Fruit fly (Drosophila melanogaster) whole organism, embryonic: ENCODE results near the gene wb.

ENCODE experiments used
- Abd-B ChIP-seq: fragments of 200-800 bp; sonication (Bioruptor generic); optimal IDR thresholded peaks from 2 replicates; lab custom pipeline; 2018; ENCODE audit warnings: missing biosample characterization, mild to moderate bottlenecking, missing genetic modification characterization, moderate library complexity
- Antp ChIP-seq: fragments of 200-800 bp; sonication (Bioruptor generic); optimal IDR thresholded peaks from 3 replicates; lab custom pipeline; 2016; ENCODE audit warnings: missing biosample characterization, missing genetic modification characterization
- CG10431 ChIP-seq: fragments of 200-800 bp; sonication (Bioruptor generic); optimal IDR thresholded peaks from 3 replicates; lab custom pipeline; 2018; ENCODE audit warnings: missing biosample characterization, mild to moderate bottlenecking, missing genetic modification characterization
- CG11247 ChIP-seq: fragments of 200-800 bp; sonication (Bioruptor generic); IDR thresholded peaks from 2 replicates; pipeline ENCODE4 v1.3.6; 2022; ENCODE audit warnings: missing biosample characterization, missing genetic modification characterization
- CG11398 ChIP-seq: fragments of 200-800 bp; sonication (Bioruptor generic); optimal IDR thresholded peaks from 2 replicates; lab custom pipeline; 2016; ENCODE audit warnings: missing biosample characterization, missing genetic modification characterization
- CG12219 ChIP-seq: fragments of 200-800 bp; sonication (Bioruptor generic); optimal IDR thresholded peaks from 3 replicates; lab custom pipeline; 2018; ENCODE audit warnings: missing biosample characterization, mild to moderate bottlenecking, missing genetic modification characterization
- CG13123 ChIP-seq: fragments of 200-800 bp; sonication (Bioruptor generic); optimal IDR thresholded peaks from 2 replicates; lab custom pipeline; 2016; ENCODE audit warnings: missing biosample characterization, missing genetic modification characterization
- CG13624 ChIP-seq: fragments of 200-800 bp; sonication (Bioruptor generic); optimal IDR thresholded peaks from 2 replicates; lab custom pipeline; 2016; ENCODE audit warnings: missing biosample characterization, missing genetic modification characterization
- CG14667 ChIP-seq: fragments of 200-800 bp; sonication (Bioruptor generic); IDR thresholded peaks from 2 replicates; pipeline ENCODE4 v1.3.6; 2022; ENCODE audit warnings: missing biosample characterization, missing genetic modification characterization
- CG15073 ChIP-seq: fragments of 200-800 bp; sonication (Bioruptor generic); optimal IDR thresholded peaks from 2 replicates; lab custom pipeline; 2016; ENCODE audit warnings: missing biosample characterization, missing genetic modification characterization
- CG17186 ChIP-seq: fragments of 200-800 bp; sonication (Bioruptor generic); optimal IDR thresholded peaks from 3 replicates; lab custom pipeline; 2017; ENCODE audit warnings: missing biosample characterization, missing genetic modification reagents, missing genetic modification characterization
- CG17328 ChIP-seq: fragments of 200-800 bp; sonication (Bioruptor generic); IDR thresholded peaks from 2 replicates; pipeline ENCODE4 v1.3.6; 2022; ENCODE audit warnings: missing biosample characterization, missing genetic modification characterization
- CG18764 ChIP-seq: fragments of 200-800 bp; sonication (Bioruptor generic); optimal IDR thresholded peaks from 3 replicates; lab custom pipeline; 2016; ENCODE audit warnings: missing biosample characterization, missing genetic modification characterization
- CG2889 ChIP-seq: fragments of 200-800 bp; sonication (Bioruptor generic); IDR thresholded peaks from 3 replicates; pipeline ENCODE4 v1.3.6; 2022; ENCODE audit warnings: missing biosample characterization, missing genetic modification characterization
- CG31365 ChIP-seq: fragments of 200-800 bp; sonication (Bioruptor generic); optimal IDR thresholded peaks from 2 replicates; lab custom pipeline; 2018; ENCODE audit warnings: missing biosample characterization, mild to moderate bottlenecking, missing genetic modification characterization
- CG3163 ChIP-seq: fragments of 200-800 bp; sonication (Bioruptor generic); optimal IDR thresholded peaks from 3 replicates; lab custom pipeline; 2016; ENCODE audit warnings: missing biosample characterization, missing genetic modification characterization
- CG3726 ChIP-seq: fragments of 200-800 bp; sonication (Bioruptor generic); IDR thresholded peaks from 3 replicates; pipeline ENCODE4, ENCODE4 v1.3.6; 2022; ENCODE audit warnings: missing biosample characterization, missing genetic modification characterization
- CG3995 ChIP-seq: fragments of 200-800 bp; sonication (Bioruptor generic); optimal IDR thresholded peaks from 3 replicates; lab custom pipeline; 2016; ENCODE audit warnings: missing biosample characterization, missing genetic modification characterization
- CG8765 ChIP-seq: fragments of 200-800 bp; sonication (Bioruptor generic); IDR thresholded peaks from 2 replicates; pipeline ENCODE4 v1.3.6; 2022; ENCODE audit warnings: missing biosample characterization, missing genetic modification characterization
- CG9727 ChIP-seq: fragments of 200-800 bp; sonication (Bioruptor generic); optimal IDR thresholded peaks from 3 replicates; lab custom pipeline; 2017; ENCODE audit warnings: missing biosample characterization, mild to moderate bottlenecking, missing genetic modification characterization
- CG9876 ChIP-seq: fragments of 200-800 bp; sonication (Bioruptor generic); optimal IDR thresholded peaks from 2 replicates; lab custom pipeline; 2016; ENCODE audit warnings: missing biosample characterization, missing genetic modification characterization
- CG9932 ChIP-seq: fragments of 200-800 bp; sonication (Bioruptor generic); IDR thresholded peaks from 2 replicates; pipeline ENCODE4 v1.3.6; 2022; ENCODE audit warnings: missing biosample characterization, missing genetic modification characterization
- CHES-1-like ChIP-seq: fragments of 200-800 bp; sonication (Bioruptor generic); optimal IDR thresholded peaks from 2 replicates; lab custom pipeline; 2016; ENCODE audit warnings: missing biosample characterization, missing genetic modification characterization
- Dbx ChIP-seq: fragments of 200-800 bp; sonication (Bioruptor generic); IDR thresholded peaks from 3 replicates; pipeline ENCODE4 v1.3.6; 2022; ENCODE audit warnings: missing biosample characterization, missing genetic modification characterization
- Doc2 ChIP-seq: fragments of 200-800 bp; sonication (Bioruptor generic); IDR thresholded peaks from 2 replicates; pipeline ENCODE4 v1.3.6; 2022; ENCODE audit warnings: missing biosample characterization, missing genetic modification characterization
- ERR ChIP-seq: fragments of 200-800 bp; sonication (Bioruptor generic); optimal IDR thresholded peaks from 2 replicates; lab custom pipeline; 2016; ENCODE audit warnings: missing biosample characterization, missing genetic modification characterization
- Hmx ChIP-seq: fragments of 200-800 bp; sonication (Bioruptor generic); optimal IDR thresholded peaks from 2 replicates; lab custom pipeline; 2016; ENCODE audit warnings: missing biosample characterization, missing genetic modification characterization
- Myb ChIP-seq: fragments of 200-800 bp; sonication (Bioruptor generic); optimal IDR thresholded peaks from 2 replicates; lab custom pipeline; 2016; ENCODE audit warnings: missing biosample characterization, missing genetic modification characterization
- NFAT ChIP-seq: fragments of 200-800 bp; sonication (Bioruptor generic); IDR thresholded peaks from 2 replicates; pipeline ENCODE4 v1.3.6; 2022; ENCODE audit warnings: missing biosample characterization, missing genetic modification characterization
- Opbp ChIP-seq: fragments of 200-800 bp; sonication (Bioruptor generic); IDR thresholded peaks from 3 replicates; pipeline ENCODE4 v1.3.6; 2022; ENCODE audit warnings: missing biosample characterization, missing genetic modification characterization; ENCODE audit not compliant: partially characterized antibody
- Sin3A ChIP-seq: fragments of >200 bp; optimal IDR thresholded peaks from 2 replicates; lab custom pipeline; 2018
- bab2 ChIP-seq: fragments of 200-800 bp; sonication (Bioruptor generic); optimal IDR thresholded peaks from 2 replicates; lab custom pipeline; 2016; ENCODE audit warnings: missing biosample characterization, missing genetic modification characterization
- bbx ChIP-seq: fragments of 200-800 bp; sonication (Bioruptor generic); IDR thresholded peaks from 2 replicates; pipeline ENCODE4 v1.3.6; 2022; ENCODE audit warnings: missing biosample characterization, missing genetic modification characterization; ENCODE audit not compliant: partially characterized antibody
- btn ChIP-seq: fragments of 200-800 bp; sonication (Bioruptor generic); optimal IDR thresholded peaks from 2 replicates; lab custom pipeline; 2016; ENCODE audit warnings: missing biosample characterization, missing genetic modification characterization
- crp ChIP-seq, 2 experiments: fragments of 200-800 bp; sonication (Bioruptor generic); optimal IDR thresholded peaks; 2 replicates in 1 of 2; 3 replicates in 1 of 2; lab custom pipeline; 2017; ENCODE audit warnings: missing biosample characterization in 2 of 2, missing genetic modification characterization in 2 of 2, mild to moderate bottlenecking in 1 of 2, moderate library complexity in 1 of 2
- da ChIP-seq: fragments of 200-800 bp; sonication (Bioruptor generic); optimal IDR thresholded peaks from 2 replicates; lab custom pipeline; 2016; ENCODE audit warnings: missing biosample characterization, missing genetic modification characterization
- ewg ChIP-seq: fragments of 200-800 bp; sonication (Bioruptor generic); optimal IDR thresholded peaks from 3 replicates; lab custom pipeline; 2017; ENCODE audit warnings: mild to moderate bottlenecking, missing biosample characterization, missing genetic modification reagents, missing genetic modification characterization
- fd102C ChIP-seq: fragments of 200-800 bp; sonication (Bioruptor generic); optimal IDR thresholded peaks from 2 replicates; lab custom pipeline; 2018; ENCODE audit warnings: missing biosample characterization, mild to moderate bottlenecking, missing genetic modification characterization, moderate library complexity
- fd3F ChIP-seq: fragments of 200-800 bp; sonication (Bioruptor generic); optimal IDR thresholded peaks from 2 replicates; lab custom pipeline; 2018; ENCODE audit warnings: missing biosample characterization, mild to moderate bottlenecking, missing genetic modification characterization, moderate library complexity
- her ChIP-seq: fragments of 200-800 bp; sonication (Bioruptor generic); optimal IDR thresholded peaks from 2 replicates; lab custom pipeline; 2016; ENCODE audit warnings: missing biosample characterization, missing genetic modification characterization
- jumu ChIP-seq: fragments of 200-800 bp; sonication (Bioruptor generic); optimal IDR thresholded peaks from 3 replicates; lab custom pipeline; 2016; ENCODE audit warnings: missing biosample characterization, missing genetic modification characterization
- kah ChIP-seq: fragments of 200-800 bp; sonication (Bioruptor generic); optimal IDR thresholded peaks from 2 replicates; lab custom pipeline; 2018; ENCODE audit warnings: missing biosample characterization, mild to moderate bottlenecking, missing genetic modification characterization
- ken ChIP-seq: fragments of 200-800 bp; sonication (Bioruptor generic); IDR thresholded peaks from 3 replicates; pipeline ENCODE4 v1.3.6; 2022; ENCODE audit warnings: missing biosample characterization, missing genetic modification characterization
- lab ChIP-seq: fragments of 200-800 bp; sonication (Bioruptor generic); optimal IDR thresholded peaks from 3 replicates; lab custom pipeline; 2017; ENCODE audit warnings: missing biosample characterization, missing genetic modification characterization, mild to moderate bottlenecking, moderate library complexity, missing genetic modification reagents
- nom ChIP-seq: fragments of 200-800 bp; sonication (Bioruptor generic); optimal IDR thresholded peaks from 2 replicates; lab custom pipeline; 2017; ENCODE audit warnings: missing biosample characterization, missing genetic modification characterization, mild to moderate bottlenecking, moderate library complexity, missing genetic modification reagents
- p53 ChIP-seq: fragments of 200-800 bp; sonication (Bioruptor generic); optimal IDR thresholded peaks from 2 replicates; lab custom pipeline; 2016; ENCODE audit warnings: missing biosample characterization, missing genetic modification characterization
- row ChIP-seq: fragments of 200-800 bp; sonication (Bioruptor generic); IDR thresholded peaks from 3 replicates; pipeline ENCODE4 v1.3.6; 2022; ENCODE audit warnings: missing biosample characterization, missing genetic modification characterization
- sens ChIP-seq: fragments of 200-800 bp; sonication (Bioruptor generic); peaks from one replicate; lab custom pipeline; 2016; ENCODE audit warnings: missing biosample characterization, missing genetic modification characterization
- sqz ChIP-seq: fragments of 200-800 bp; sonication (Bioruptor generic); optimal IDR thresholded peaks from 3 replicates; lab custom pipeline; 2018; ENCODE audit warnings: missing biosample characterization, mild to moderate bottlenecking, missing genetic modification characterization
- tio ChIP-seq: fragments of 200-800 bp; sonication (Bioruptor generic); optimal IDR thresholded peaks from 2 replicates; lab custom pipeline; 2017; ENCODE audit warnings: missing biosample characterization, missing genetic modification characterization, inconsistent platforms

The wb gene

DNA sequence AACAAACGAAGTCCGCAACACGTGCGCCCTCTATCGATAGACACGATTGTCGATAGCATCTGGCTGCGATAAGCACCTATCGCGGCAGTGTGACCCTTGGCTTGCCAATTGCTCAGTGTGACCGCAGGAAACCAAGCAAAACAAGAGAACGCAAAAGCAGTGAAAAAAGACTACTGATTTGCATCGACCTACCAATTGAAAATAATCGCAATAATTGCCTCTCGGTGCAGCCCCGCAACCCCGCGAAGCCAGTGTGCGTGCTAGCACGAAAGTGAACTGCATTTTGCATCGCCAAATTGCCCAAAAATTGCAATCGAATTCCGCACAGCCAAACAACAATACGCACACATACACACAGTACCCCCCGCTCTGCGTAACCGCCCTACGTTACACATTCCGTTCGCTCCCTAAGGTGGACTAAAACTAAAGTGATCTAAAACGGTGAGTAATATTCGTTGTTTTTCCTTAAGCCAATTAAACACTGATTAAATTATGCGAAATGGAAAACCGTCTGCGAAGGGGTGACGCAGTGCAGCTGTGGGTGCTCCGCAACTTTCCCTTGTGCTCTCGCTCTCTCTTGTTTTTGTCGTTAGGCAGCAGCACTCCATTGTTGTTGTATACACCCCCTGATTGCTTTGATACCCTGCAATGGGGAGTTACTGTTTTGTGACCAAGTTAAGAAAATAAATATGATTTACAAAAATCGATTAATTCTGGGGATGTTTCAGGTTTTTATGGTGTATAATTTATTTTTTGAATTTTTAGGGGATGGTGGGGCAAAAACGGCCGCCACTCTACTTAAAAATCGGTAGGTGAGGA is 92.4 kb downstream of the wb start, which contains the start of gene Rab14 (continued):
- TF ChIP-seq fd102C (GFP tag; lab: Kevin White, UChicago) (no peak), kah (peak; percentile 52), CG17328 (GFP tag; lab: Robert Waterston, UW) (peak; percentile 86), da (GFP tag; lab: Kevin White, UChicago) (no peak), CG31365 (tag; lab: Kevin White, UChicago) (no peak), CG9727 (GFP tag; lab: Kevin White, UChicago) (peak; percentile 73), CG13123 (GFP tag; lab: Kevin White, UChicago) (no peak), ken (peak; percentile 69), CHES-1-like (GFP tag; lab: Kevin White, UChicago) (peak; percentile 85), tio (peak; percentile 77), lab (GFP tag; lab: Kevin White, UChicago) (peak; percentile 89), Sin3A (lab: Kevin White, UChicago) (peak; percentile 91), row (peak; percentile 89), Doc2 (no peak), her (GFP tag; lab: Kevin White, UChicago) (peak; percentile 57), Antp (GFP tag; lab: Kevin White, UChicago) (peak; percentile 68), bbx (peak; percentile 91), CG9932 (GFP tag; lab: Robert Waterston, UW) (peak; percentile 81), CG11247 (GFP tag; lab: Robert Waterston, UW) (peak; percentile 74), Opbp (GFP tag; lab: Robert Waterston, UW) (peak; percentile 91), CG18764 (GFP tag; lab: Kevin White, UChicago) (peak; percentile 54), CG12219 (GFP tag; lab: Kevin White, UChicago) (peak; percentile 76), Myb (peak; percentile 57), bab2 (GFP tag; lab: Kevin White, UChicago) (peak; percentile 80), CG3726 (GFP tag; lab: Robert Waterston, UW) (peak; percentile 14; the same call in 1 of the 3 replicates), sens (peak; percentile 89), CG14667 (GFP tag; lab: Robert Waterston, UW) (peak; percentile 63), Hmx (GFP tag; lab: Kevin White, UChicago) (peak; percentile 41), CG11398 (GFP tag; lab: Kevin White, UChicago) (peak; percentile 68), CG13624 (GFP tag; lab: Kevin White, UChicago) (peak; percentile 76), CG2889 (GFP tag; lab: Robert Waterston, UW) (peak; percentile 70), ewg (GFP tag; lab: Kevin White, UChicago) (peak; percentile 68), CG8765 (GFP tag; lab: Robert Waterston, UW) (peak; percentile 35; the same call in 1 of the 2 replicates), jumu (GFP tag; lab: Kevin White, UChicago) (peak; percentile 59), CG3995 (GFP tag; lab: Kevin White, UChicago) (peak; percentile 62), CG17186 (GFP tag; lab: Kevin White, UChicago) (peak; percentile 95), crp (GFP tag; optimal IDR thresholded peaks at IDR 0.05; lab: Kevin White, UChicago) (peak in 1 of 2 experiments; percentile 61), Dbx (peak; percentile 80), Abd-B (peak; percentile 20), sqz (peak; percentile 64), CG10431 (GFP tag; lab: Kevin White, UChicago) (peak; percentile 55), CG3163 (GFP tag; lab: Kevin White, UChicago) (peak; percentile 34), NFAT (GFP tag; lab: Robert Waterston, UW) (peak; percentile 75), CG15073 (GFP tag; lab: Kevin White, UChicago) (no peak), CG9876 (GFP tag; lab: Kevin White, UChicago) (peak; percentile 43), p53 (GFP tag; lab: Kevin White, UChicago) (peak; percentile 32), fd3F (GFP tag; lab: Kevin White, UChicago) (peak; percentile 74), btn (peak; percentile 5), nom (GFP tag; lab: Kevin White, UChicago) (peak; percentile 44), ERR (GFP tag; lab: Kevin White, UChicago) (peak; percentile 20)
